Fruit fly (Drosophila melanogaster) whole organism, embryonic: ENCODE measurements around the gene TBC1D16.

Experiments used
- Atf6 ChIP-seq: fragments of 200-800 bp; sonication (Bioruptor generic); IDR thresholded peaks from 2 replicates; pipeline ENCODE4 v1.3.6; 2022; ENCODE audit warnings: missing biosample characterization, missing genetic modification characterization
- CG10147 ChIP-seq: fragments of 200-800 bp; sonication (Bioruptor generic); optimal IDR thresholded peaks from 2 replicates; lab custom pipeline; 2019; ENCODE audit warnings: missing biosample characterization, mild to moderate bottlenecking, missing genetic modification characterization, moderate library complexity
- CG10431 ChIP-seq: fragments of 200-800 bp; sonication (Bioruptor generic); optimal IDR thresholded peaks from 3 replicates; lab custom pipeline; 2018; ENCODE audit warnings: missing biosample characterization, mild to moderate bottlenecking, missing genetic modification characterization
- CG10979 ChIP-seq: fragments of 200-800 bp; sonication (Bioruptor generic); optimal IDR thresholded peaks from 2 replicates; lab custom pipeline; 2018; ENCODE audit warnings: missing biosample characterization, mild to moderate bottlenecking, missing genetic modification characterization, moderate library complexity
- CG11504 ChIP-seq: fragments of 200-800 bp; sonication (Bioruptor generic); optimal IDR thresholded peaks from 3 replicates; lab custom pipeline; 2019; ENCODE audit warnings: missing biosample characterization, mild to moderate bottlenecking, missing genetic modification characterization, moderate library complexity
- CG11560 ChIP-seq: fragments of 200-800 bp; sonication (Bioruptor generic); IDR thresholded peaks from 3 replicates; pipeline ENCODE4 v1.3.6; 2022; ENCODE audit warnings: missing biosample characterization, missing genetic modification characterization
- CG11695 ChIP-seq: fragments of 200-800 bp; sonication (Bioruptor generic); IDR thresholded peaks from 3 replicates; pipeline ENCODE4 v1.3.6; 2022; ENCODE audit warnings: missing biosample characterization, missing genetic modification characterization
- CG12219 ChIP-seq: fragments of 200-800 bp; sonication (Bioruptor generic); optimal IDR thresholded peaks from 3 replicates; lab custom pipeline; 2018; ENCODE audit warnings: missing biosample characterization, mild to moderate bottlenecking, missing genetic modification characterization
- CG13296 ChIP-seq: fragments of 200-800 bp; sonication (Bioruptor generic); optimal IDR thresholded peaks from 3 replicates; lab custom pipeline; 2018; ENCODE audit warnings: missing biosample characterization, mild to moderate bottlenecking, missing genetic modification characterization
- CG14965 ChIP-seq: fragments of 200-800 bp; sonication (Bioruptor generic); optimal IDR thresholded peaks from 2 replicates; lab custom pipeline; 2016; ENCODE audit warnings: missing biosample characterization, missing genetic modification characterization, borderline replicate concordance
- CG15011 ChIP-seq: fragments of 200-800 bp; sonication (Bioruptor generic); optimal IDR thresholded peaks from 3 replicates; lab custom pipeline; 2018; ENCODE audit warnings: missing biosample characterization, mild to moderate bottlenecking, missing genetic modification characterization
- CG16863 ChIP-seq: fragments of 200-800 bp; sonication (Bioruptor generic); optimal IDR thresholded peaks from 3 replicates; lab custom pipeline; 2016; ENCODE audit warnings: missing biosample characterization, missing genetic modification characterization
- CG17359 ChIP-seq: fragments of 200-800 bp; sonication (Bioruptor generic); optimal IDR thresholded peaks from 3 replicates; lab custom pipeline; 2018; ENCODE audit warnings: missing biosample characterization, mild to moderate bottlenecking, missing genetic modification characterization, moderate library complexity
- CG18262 ChIP-seq: fragments of 200-800 bp; optimal IDR thresholded peaks from 3 replicates; lab custom pipeline; 2019; ENCODE audit warnings: missing biosample characterization, mild to moderate bottlenecking, missing genetic modification characterization, moderate library complexity
- CG18619 ChIP-seq: fragments of 200-800 bp; sonication (Bioruptor generic); optimal IDR thresholded peaks from 3 replicates; lab custom pipeline; 2017; ENCODE audit warnings: missing biosample characterization, mild to moderate bottlenecking, missing genetic modification characterization
- CG31365 ChIP-seq: fragments of 200-800 bp; sonication (Bioruptor generic); optimal IDR thresholded peaks from 2 replicates; lab custom pipeline; 2018; ENCODE audit warnings: missing biosample characterization, mild to moderate bottlenecking, missing genetic modification characterization
- CG32767 ChIP-seq: fragments of 200-800 bp; sonication (Bioruptor generic); IDR thresholded peaks from 2 replicates; pipeline ENCODE4 v1.3.6; 2022; ENCODE audit warnings: missing biosample characterization, missing genetic modification characterization
- CG5953 ChIP-seq: fragments of 200-800 bp; sonication (Bioruptor generic); IDR thresholded peaks from 2 replicates; pipeline ENCODE4 v1.3.6; 2022; ENCODE audit warnings: missing biosample characterization, missing genetic modification characterization
- CG6683 ChIP-seq: fragments of 200-800 bp; sonication (Bioruptor generic); optimal IDR thresholded peaks from 2 replicates; lab custom pipeline; 2017; ENCODE audit warnings: missing biosample characterization, mild to moderate bottlenecking, missing genetic modification characterization, missing genetic modification reagents
- CG6765 ChIP-seq: fragments of 200-800 bp; sonication (Bioruptor generic); optimal IDR thresholded peaks from 3 replicates; lab custom pipeline; 2017; ENCODE audit warnings: missing biosample characterization, mild to moderate bottlenecking, missing genetic modification characterization
- CG8944 ChIP-seq: fragments of 200-800 bp; sonication (Bioruptor generic); optimal IDR thresholded peaks from 3 replicates; lab custom pipeline; 2016; ENCODE audit warnings: missing biosample characterization, missing genetic modification characterization
- Dp ChIP-seq: fragments of 200-800 bp; sonication (Bioruptor generic); optimal IDR thresholded peaks from 2 replicates; lab custom pipeline; 2018; ENCODE audit warnings: missing biosample characterization, mild to moderate bottlenecking, missing genetic modification characterization, moderate library complexity
- Fer3 ChIP-seq: fragments of 200-800 bp; sonication (Bioruptor generic); optimal IDR thresholded peaks from 2 replicates; lab custom pipeline; 2018; ENCODE audit warnings: missing biosample characterization, mild to moderate bottlenecking, missing genetic modification characterization, moderate library complexity
- GATAe ChIP-seq: fragments of 200-800 bp; sonication (Bioruptor generic); conservative IDR thresholded peaks from 2 replicates; pipeline ENCODE4 v1.3.6; 2022; ENCODE audit warnings: missing biosample characterization, missing genetic modification characterization
- H2.0 ChIP-seq: fragments of 200-800 bp; sonication (Bioruptor generic); IDR thresholded peaks from 2 replicates; pipeline ENCODE4 v1.3.6; 2022; ENCODE audit warnings: missing biosample characterization, missing genetic modification characterization
- HmgD ChIP-seq: fragments of 200-800 bp; sonication (Bioruptor generic); optimal IDR thresholded peaks from 3 replicates; lab custom pipeline; 2016; ENCODE audit warnings: missing biosample characterization, missing genetic modification characterization
- Lim3 ChIP-seq: fragments of 200-800 bp; sonication (Bioruptor generic); IDR thresholded peaks from 2 replicates; pipeline ENCODE4 v1.3.6; 2022; ENCODE audit warnings: missing biosample characterization, missing genetic modification characterization
- Neu2 ChIP-seq: fragments of 200-800 bp; sonication (Bioruptor generic); optimal IDR thresholded peaks from 3 replicates; lab custom pipeline; 2016; ENCODE audit warnings: missing biosample characterization, missing genetic modification characterization, borderline replicate concordance
- Oaz ChIP-seq: fragments of 200-800 bp; sonication (Bioruptor generic); IDR thresholded peaks from 2 replicates; pipeline ENCODE4 v1.3.6; 2022; ENCODE audit warnings: missing biosample characterization, missing genetic modification characterization
- Opbp ChIP-seq: fragments of 200-800 bp; sonication (Bioruptor generic); IDR thresholded peaks from 3 replicates; pipeline ENCODE4 v1.3.6; 2022; ENCODE audit warnings: missing biosample characterization, missing genetic modification characterization; ENCODE audit not compliant: partially characterized antibody
- Sin3A ChIP-seq: fragments of >200 bp; optimal IDR thresholded peaks from 2 replicates; lab custom pipeline; 2018
- ac ChIP-seq: fragments of 200-800 bp; sonication (Bioruptor generic); optimal IDR thresholded peaks from 3 replicates; lab custom pipeline; 2017; ENCODE audit warnings: missing biosample characterization, mild to moderate bottlenecking, missing genetic modification characterization
- dmrt99B ChIP-seq: fragments of 200-800 bp; sonication (Bioruptor generic); optimal IDR thresholded peaks from 2 replicates; lab custom pipeline; 2018; ENCODE audit warnings: missing biosample characterization, mild to moderate bottlenecking, missing genetic modification characterization, moderate library complexity
- en ChIP-seq: fragments of 200-800 bp; sonication (Bioruptor generic); optimal IDR thresholded peaks from 2 replicates; lab custom pipeline; 2016; ENCODE audit warnings: missing biosample characterization, missing genetic modification characterization
- esg ChIP-seq: fragments of 200-800 bp; sonication (Bioruptor generic); conservative IDR thresholded peaks from 2 replicates; pipeline ENCODE4 v1.3.6; 2022; ENCODE audit warnings: missing biosample characterization, missing genetic modification characterization
- gcm ChIP-seq: fragments of 200-800 bp; sonication (Bioruptor generic); optimal IDR thresholded peaks from 2 replicates; lab custom pipeline; 2019; ENCODE audit warnings: missing biosample characterization, mild to moderate bottlenecking, missing genetic modification characterization, moderate library complexity
- kni ChIP-seq: fragments of 200-800 bp; sonication (Bioruptor generic); optimal IDR thresholded peaks from 3 replicates; lab custom pipeline; 2017; ENCODE audit warnings: mild to moderate bottlenecking, missing biosample characterization, missing genetic modification reagents, missing genetic modification characterization
- pho ChIP-seq: fragments of 200-800 bp; sonication (Bioruptor generic); optimal IDR thresholded peaks from 2 replicates; lab custom pipeline; 2016; ENCODE audit warnings: missing biosample characterization, missing genetic modification characterization
- psq ChIP-seq: fragments of 200-800 bp; sonication (Bioruptor generic); optimal IDR thresholded peaks from 2 replicates; lab custom pipeline; 2017; ENCODE audit warnings: missing biosample characterization, missing genetic modification characterization
- pum ChIP-seq: fragments of 200-800 bp; sonication (Bioruptor generic); optimal IDR thresholded peaks from 2 replicates; lab custom pipeline; 2016; ENCODE audit warnings: missing biosample characterization, missing genetic modification characterization
- scrt ChIP-seq: fragments of 200-800 bp; sonication (Bioruptor generic); optimal IDR thresholded peaks from 2 replicates; lab custom pipeline; 2018; ENCODE audit warnings: missing biosample characterization, mild to moderate bottlenecking, missing genetic modification characterization, moderate library complexity
- sens-2 ChIP-seq: fragments of 200-800 bp; sonication (Bioruptor generic); IDR thresholded peaks from 2 replicates; pipeline ENCODE4 v1.3.6; 2022; ENCODE audit warnings: missing biosample characterization, missing genetic modification characterization
- slbo ChIP-seq: fragments of 200-800 bp; sonication (Bioruptor generic); IDR thresholded peaks from 2 replicates; pipeline ENCODE4 v1.3.6; 2022; ENCODE audit warnings: missing biosample characterization, missing genetic modification characterization
- sna ChIP-seq: fragments of 200-800 bp; sonication (Bioruptor generic); IDR thresholded peaks from 2 replicates; pipeline ENCODE4 v1.3.6; 2022; ENCODE audit warnings: missing biosample characterization, missing genetic modification characterization; ENCODE audit not compliant: partially characterized antibody
- so ChIP-seq: fragments of 200-800 bp; sonication (Bioruptor generic); IDR thresholded peaks from 3 replicates; pipeline ENCODE4 v1.3.6; 2022; ENCODE audit warnings: missing biosample characterization, missing genetic modification characterization
- sr ChIP-seq: fragments of 200-800 bp; sonication (Bioruptor generic); IDR thresholded peaks from 3 replicates; pipeline ENCODE4 v1.3.6; 2022; ENCODE audit warnings: missing biosample characterization, missing genetic modification characterization
- stwl ChIP-seq: fragments of 200-800 bp; sonication (Bioruptor generic); optimal IDR thresholded peaks from 3 replicates; lab custom pipeline; 2018; ENCODE audit warnings: missing biosample characterization, mild to moderate bottlenecking, missing genetic modification characterization, moderate library complexity
- twi ChIP-seq: fragments of 200-800 bp; optimal IDR thresholded peaks from 2 replicates; lab custom pipeline; 2019; ENCODE audit warnings: missing biosample characterization, mild to moderate bottlenecking, missing genetic modification characterization, moderate library complexity
- wor ChIP-seq: fragments of 200-800 bp; sonication (Bioruptor generic); IDR thresholded peaks from 2 replicates; pipeline ENCODE4 v1.3.6; 2022; ENCODE audit warnings: missing biosample characterization, missing genetic modification characterization
- z ChIP-seq: fragments of 200-800 bp; sonication (Bioruptor generic); IDR thresholded peaks from 3 replicates; pipeline ENCODE4 v1.3.6; 2022; ENCODE audit warnings: missing biosample characterization, missing genetic modification characterization
- zfh1 ChIP-seq: fragments of 200-800 bp; sonication (Bioruptor generic); IDR thresholded peaks from 3 replicates; pipeline ENCODE4 v1.3.6; 2022; ENCODE audit warnings: missing biosample characterization, missing genetic modification characterization

Gene TBC1D16

dm6 chr2L:10426534-10427048, 8.9 kb downstream of the TBC1D16 start, which contains the start of the genes SmB and KdelR (continued):
- TF ChIP-seq so (GFP tag; lab: Robert Waterston, UW) (no peak), CG6765 (GFP tag; lab: Kevin White, UChicago) (no peak), dmrt99B (tag; lab: Kevin White, UChicago) (no peak), CG17359 (tag; lab: Kevin White, UChicago) (no peak), Opbp (GFP tag; lab: Robert Waterston, UW) (peak; percentile 64; the same call in 2 of the 3 replicates), Dp (GFP tag; lab: Kevin White, UChicago) (peak; percentile 55), CG18619 (no peak), z (GFP tag; lab: Robert Waterston, UW) (no peak), GATAe (GFP tag; lab: Robert Waterston, UW) (no peak), sr (GFP tag; lab: Robert Waterston, UW) (no peak), pum (GFP tag; lab: Kevin White, UChicago) (peak; percentile 10), CG8944 (GFP tag; lab: Kevin White, UChicago) (no peak), CG18262 (peak; percentile 49), scrt (GFP tag; lab: Kevin White, UChicago) (no peak), gcm (GFP tag; lab: Kevin White, UChicago) (peak; percentile 40), kni (GFP tag; lab: Kevin White, UChicago) (no peak), CG31365 (tag; lab: Kevin White, UChicago) (no peak), CG11504 (no peak), CG32767 (GFP tag; lab: Robert Waterston, UW) (no peak), twi (peak; percentile 17), CG5953 (GFP tag; lab: Robert Waterston, UW) (no peak), pho (GFP tag; lab: Kevin White, UChicago) (no peak), stwl (tag; lab: Kevin White, UChicago) (peak; percentile 91), ac (no peak), Oaz (no peak), CG12219 (GFP tag; lab: Kevin White, UChicago) (no peak), en (GFP tag; lab: Kevin White, UChicago) (no peak), CG11695 (GFP tag; lab: Robert Waterston, UW) (no peak), H2.0 (GFP tag; lab: Robert Waterston, UW) (no peak), CG6683 (GFP tag; lab: Kevin White, UChicago) (no peak), Atf6 (no peak), CG10431 (GFP tag; lab: Kevin White, UChicago) (peak; percentile 20), zfh1 (peak; percentile 6; the same call in 1 of the 3 replicates), Lim3 (GFP tag; lab: Robert Waterston, UW) (no peak), esg (no peak), CG10979 (tag; lab: Kevin White, UChicago) (no peak), HmgD (no peak), Sin3A (lab: Kevin White, UChicago) (peak; percentile 44), CG16863 (GFP tag; lab: Kevin White, UChicago) (no peak), psq (GFP tag; lab: Kevin White, UChicago) (no peak), CG13296 (GFP tag; lab: Kevin White, UChicago) (peak; percentile 17), sna (GFP tag; lab: Robert Waterston, UW) (peak; percentile 89), CG10147 (GFP tag; lab: Kevin White, UChicago) (no peak), CG14965 (no peak), slbo (GFP tag; lab: Robert Waterston, UW) (peak; percentile 26; the same call in 1 of the 2 replicates), Neu2 (GFP tag; lab: Kevin White, UChicago) (no peak), CG15011 (no peak), sens-2 (GFP tag; lab: Robert Waterston, UW) (no peak), wor (GFP tag; lab: Robert Waterston, UW) (no peak), CG11560 (tag; lab: Robert Waterston, UW) (peak; percentile 98), Fer3 (no peak)
